Worm (Caenorhabditis elegans): ENCODE results near the gene Y82E9BL.18.

DNA sequence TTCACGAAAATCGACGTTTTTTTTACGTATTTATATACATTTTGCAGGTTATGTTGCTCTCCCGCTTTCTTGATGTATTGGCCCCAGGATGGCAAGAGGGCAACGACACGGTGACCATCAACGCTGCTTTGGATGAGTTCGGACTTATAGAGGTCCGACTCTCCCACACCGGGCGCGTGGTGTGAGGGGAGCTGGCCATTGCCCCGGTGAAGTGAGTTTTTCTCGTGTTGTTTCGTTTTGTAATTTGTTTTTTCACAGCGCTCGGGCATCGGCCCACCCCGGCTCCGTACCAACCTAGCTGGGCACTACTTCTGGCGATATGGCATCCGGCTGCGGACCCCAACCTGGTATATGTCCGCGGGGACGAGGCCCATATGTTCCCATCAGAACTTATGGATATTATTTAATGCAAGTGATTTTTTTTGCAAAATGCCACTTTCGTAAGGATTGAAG is 47.8 kb downstream of the Y82E9BL.18 start, which contains the start of gene Y82E9BR.20:
- no peak for TF ChIP-seq unc-130 (GFP tag; optimal IDR thresholded peaks at IDR 0.05)
- no peak for TF ChIP-seq ceh-27 (GFP tag; optimal IDR thresholded peaks at IDR 0.05)
- no peak for TF ChIP-seq lag-1 (GFP tag; IDR thresholded peaks at IDR 0.05)

Measured in whole organism, young adult.